Worm (Caenorhabditis elegans) whole organism, midembryonic: ENCODE measurements around the gene clc-29.
"Not testable (repeated sequence)": the region's sequence is repeated elsewhere in the genome, so short reads cannot be mapped to it uniquely, and the experiment has no call there.

Experiments
- T22C8.4 ChIP-seq: fragments of 200-800 bp; sonication (Bioruptor generic); IDR thresholded peaks from 2 replicates; pipeline ENCODE4 v1.3.6; 2022; ENCODE audit warnings: missing genetic modification characterization, missing compliant biosample characterization
- cog-1 ChIP-seq: sonication (generic microtip); optimal IDR thresholded peaks from 2 replicates; lab custom pipeline; 2016; ENCODE audit warnings: missing genetic modification characterization, missing compliant biosample characterization
- flt-1 ChIP-seq: fragments of 200-800 bp; sonication (Bioruptor generic); IDR thresholded peaks from 2 replicates; pipeline ENCODE4 v1.3.6; 2022; ENCODE audit warnings: missing genetic modification characterization, missing compliant biosample characterization
- klf-2 ChIP-seq: fragments of 200-800 bp; sonication (Bioruptor generic); conservative IDR thresholded peaks from 2 replicates; pipeline ENCODE4 v1.3.6; 2022; ENCODE audit warnings: missing genetic modification reagents, missing genetic modification characterization, missing compliant biosample characterization
- med-1 ChIP-seq: sonication (generic microtip); optimal IDR thresholded peaks from 2 replicates; lab custom pipeline; 2017; ENCODE audit warnings: missing genetic modification characterization, mild to moderate bottlenecking, missing compliant biosample characterization, antibody characterized with exemption, missing genetic modification reagents; ENCODE audit not compliant: insufficient read depth
- ref-1 ChIP-seq: fragments of 200-800 bp; sonication (Bioruptor generic); conservative IDR thresholded peaks from 2 replicates; pipeline ENCODE4 v1.3.6; 2022; ENCODE audit warnings: missing genetic modification reagents, missing genetic modification characterization, missing compliant biosample characterization
- tab-1 ChIP-seq: fragments of 200-800 bp; sonication (Bioruptor generic); IDR thresholded peaks from 2 replicates; pipeline ENCODE4 v1.3.6; 2022; ENCODE audit warnings: missing genetic modification characterization, missing compliant biosample characterization
- ztf-23 ChIP-seq: fragments of 200-800 bp; sonication (Bioruptor generic); IDR thresholded peaks from 2 replicates; pipeline ENCODE4 v1.3.6; 2022; ENCODE audit warnings: missing genetic modification reagents, missing genetic modification characterization, missing compliant biosample characterization
- ztf-29 ChIP-seq: fragments of 200-800 bp; sonication (Bioruptor generic); IDR thresholded peaks from 2 replicates; pipeline ENCODE4 v1.3.6; 2022; ENCODE audit warnings: missing genetic modification reagents, missing genetic modification characterization, missing compliant biosample characterization

clc-29 gene

ce11 chrIII:8347822-8348221 is at the start of gene clc-29:
TSS of gene clc-29 (minus strand) at chrIII:8347922.
- not testable (repeated sequence) for TF ChIP-seq med-1 (GFP tag; lab: Kevin White, UChicago); ref-1 (GFP tag; lab: Robert Waterston, UW); cog-1 (tag; lab: Kevin White, UChicago)

DNA sequence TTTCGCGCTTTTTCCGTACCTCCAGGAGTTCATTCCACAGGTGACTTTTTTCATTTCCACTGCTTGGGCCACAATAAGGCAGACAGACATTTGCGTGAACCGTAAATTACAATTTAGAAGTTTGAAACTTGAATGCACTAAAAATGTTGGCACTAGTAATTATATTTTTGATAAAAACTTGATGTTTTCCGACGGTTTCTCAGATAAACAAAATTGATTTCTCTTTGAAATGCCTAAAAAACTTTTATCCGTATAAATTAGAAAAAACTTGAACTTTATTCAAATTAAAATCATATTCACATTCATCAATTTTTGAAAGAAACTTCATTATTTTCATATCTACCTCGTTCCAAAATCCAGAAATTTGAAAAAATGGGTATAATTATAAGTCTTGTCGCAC is 48.0 kb upstream of the clc-29 start, which contains the start of gene ZK353.3:
Gene ZK353.3 (plus strand): TSS at position 301 of the 400 bp plus-strand sequence.
- no peak for TF ChIP-seq med-1 (GFP tag; lab: Kevin White, UChicago)
- TF ChIP-seq T22C8.4 (GFP tag; lab: Robert Waterston, UW), result no peak
- TF ChIP-seq ztf-29 (GFP tag; lab: Robert Waterston, UW), result no peak
- TF ChIP-seq ztf-23 (GFP tag; lab: Robert Waterston, UW), result no peak
- TF ChIP-seq ref-1 (GFP tag; lab: Robert Waterston, UW), result no peak
- no peak for TF ChIP-seq flt-1 (GFP tag; lab: Robert Waterston, UW)
- no peak for TF ChIP-seq cog-1 (tag; lab: Kevin White, UChicago)
- TF ChIP-seq klf-2 (GFP tag; lab: Robert Waterston, UW), result no peak
- TF ChIP-seq tab-1, result no peak

- TF ChIP-seq ref-1 (GFP tag; lab: Robert Waterston, UW) (no peak), cog-1 (tag; lab: Kevin White, UChicago) (no peak), ztf-29 (GFP tag; lab: Robert Waterston, UW) (no peak)
These were observed 46.9 kb upstream of the clc-29 start, which contains the start of gene ZK353.10 for ce11 chrIII:8394374-8395302. TSS of gene ZK353.10 (minus strand) at chrIII:8394424.

DNA sequence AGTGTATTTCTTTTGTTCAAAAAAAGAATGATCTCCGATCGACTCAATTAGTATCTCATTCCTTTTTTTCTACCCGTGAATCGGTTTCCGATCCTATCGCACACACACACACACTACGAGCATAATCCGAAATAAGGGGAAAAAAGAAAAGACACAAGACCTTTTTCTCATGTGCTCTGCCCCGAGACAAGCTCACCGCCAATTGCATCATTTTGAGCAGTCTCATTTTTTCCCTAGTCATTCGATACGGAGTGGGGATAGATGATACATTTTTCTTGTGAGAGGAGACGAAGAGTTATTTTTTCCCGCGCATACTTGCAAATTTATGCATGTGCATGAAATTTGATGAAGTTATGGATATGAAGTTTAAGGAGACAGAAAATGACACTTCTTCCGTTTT is 44.6 kb upstream of the clc-29 start:
- TF ChIP-seq T22C8.4 (GFP tag; lab: Robert Waterston, UW) (no peak), med-1 (GFP tag; lab: Kevin White, UChicago) (no peak), cog-1 (tag; lab: Kevin White, UChicago) (no peak), flt-1 (GFP tag; lab: Robert Waterston, UW) (no peak), tab-1 (no peak), klf-2 (GFP tag; lab: Robert Waterston, UW) (no peak), ref-1 (GFP tag; lab: Robert Waterston, UW) (no peak), ztf-23 (GFP tag; lab: Robert Waterston, UW) (no peak), ztf-29 (GFP tag; lab: Robert Waterston, UW) (no peak)

DNA sequence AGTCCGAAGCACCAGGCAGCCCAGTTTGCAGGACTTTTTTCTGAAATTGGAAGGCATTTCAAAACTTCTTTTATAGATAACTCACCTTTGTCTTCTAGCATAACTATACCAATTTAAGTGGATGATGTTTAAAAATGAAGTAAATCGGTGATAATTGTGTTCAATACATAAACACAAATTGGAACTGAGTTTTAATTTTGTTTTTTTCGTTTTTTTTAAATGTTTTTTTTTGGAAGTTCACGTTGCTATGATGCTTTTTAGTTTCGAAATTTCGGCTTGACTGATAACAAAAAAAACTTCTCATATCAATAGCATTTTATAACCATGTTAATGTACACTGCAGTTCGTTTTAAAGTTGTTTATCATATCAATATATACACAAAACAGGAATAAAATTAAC is 41.8 kb upstream of the clc-29 start, which contains the start of gene ZK353.4:
Gene ZK353.4 (minus strand): TSS at position 101 of the 400 bp plus-strand sequence.
- no peak for TF ChIP-seq cog-1 (tag; lab: Kevin White, UChicago)
- no peak for TF ChIP-seq klf-2 (GFP tag; lab: Robert Waterston, UW)
- no peak for TF ChIP-seq ztf-29 (GFP tag; lab: Robert Waterston, UW)
- no peak for TF ChIP-seq med-1 (GFP tag; lab: Kevin White, UChicago)
- TF ChIP-seq ref-1 (GFP tag; lab: Robert Waterston, UW), result no peak

DNA sequence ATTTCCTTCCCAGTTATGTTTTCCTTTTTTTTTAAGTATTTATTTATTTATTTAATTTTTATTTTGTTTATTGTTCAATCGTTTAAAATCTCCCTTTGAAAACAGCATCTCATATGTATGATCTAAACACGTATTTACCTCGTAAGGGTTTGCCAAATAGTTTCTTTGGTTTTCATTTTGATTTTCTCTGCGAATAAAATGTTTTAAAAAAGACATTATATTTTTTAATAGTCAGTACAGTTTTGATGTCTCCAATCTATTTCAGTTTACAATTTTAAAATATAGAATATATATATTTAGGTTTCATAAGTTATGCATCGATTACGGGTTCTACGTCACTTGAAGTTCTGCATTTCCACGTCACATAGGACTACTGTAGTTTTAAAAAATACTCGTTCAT is 32.9 kb upstream of the clc-29 start, which contains the start of gene R05D3.12:
Gene R05D3.12 (plus strand): TSS at position 301 of the 400 bp plus-strand sequence.
- TF ChIP-seq T22C8.4 (GFP tag; lab: Robert Waterston, UW) (no peak), tab-1 (no peak), ref-1 (GFP tag; lab: Robert Waterston, UW) (no peak), ztf-29 (GFP tag; lab: Robert Waterston, UW) (no peak), ztf-23 (GFP tag; lab: Robert Waterston, UW) (no peak), med-1 (GFP tag; lab: Kevin White, UChicago) (no peak), klf-2 (GFP tag; lab: Robert Waterston, UW) (no peak)

- TF ChIP-seq ztf-29 (GFP tag; lab: Robert Waterston, UW) (no peak), flt-1 (GFP tag; lab: Robert Waterston, UW) (no peak), T22C8.4 (GFP tag; lab: Robert Waterston, UW) (no peak), klf-2 (GFP tag; lab: Robert Waterston, UW) (no peak), med-1 (GFP tag; lab: Kevin White, UChicago) (no peak), ref-1 (GFP tag; lab: Robert Waterston, UW) (no peak)
These were observed 27.3 kb upstream of the clc-29 start, which contains the start of gene met-2 for ce11 chrIII:8375000-8375399. TSS of gene met-2 (plus strand) at chrIII:8375300.

DNA sequence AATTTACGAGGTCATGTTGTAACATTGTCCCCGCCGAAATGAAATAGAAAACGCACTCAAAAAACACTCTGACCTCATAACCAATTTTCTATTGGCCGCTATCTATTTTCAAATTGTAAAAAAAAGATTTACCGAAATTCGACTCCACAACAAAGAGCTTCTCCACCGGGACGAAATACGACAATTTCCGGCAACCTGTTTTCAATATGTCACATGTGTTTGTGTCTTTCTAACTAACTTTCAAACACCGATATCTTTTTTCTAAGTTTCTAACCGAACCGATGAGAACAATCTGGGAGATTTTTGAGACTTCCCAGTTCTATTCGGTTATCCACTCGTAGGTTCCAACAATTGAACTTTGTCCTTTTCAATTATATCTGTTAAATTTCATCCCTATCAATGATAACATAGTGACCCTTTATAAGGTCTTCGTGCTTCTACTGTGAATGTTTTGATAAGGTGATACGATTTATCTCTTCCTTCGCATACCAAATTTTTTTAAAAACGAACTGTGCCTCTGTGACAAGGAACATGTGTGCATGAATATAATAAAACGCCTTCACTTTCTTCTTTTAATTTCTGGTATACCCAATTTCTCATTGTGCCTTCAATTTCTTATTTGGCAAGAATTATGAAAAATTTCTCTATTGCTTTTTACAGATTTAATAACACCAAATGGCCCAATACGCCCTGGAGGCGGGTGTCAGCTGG is 24.0 kb upstream of the clc-29 start, which contains the start of gene lmbr-1:
Gene lmbr-1 (plus strand): TSS at position 661 of the 711 bp plus-strand sequence.
- TF ChIP-seq tab-1 (no peak), cog-1 (tag; lab: Kevin White, UChicago) (no peak), flt-1 (GFP tag; lab: Robert Waterston, UW) (no peak), med-1 (GFP tag; lab: Kevin White, UChicago) (no peak), T22C8.4 (GFP tag; lab: Robert Waterston, UW) (no peak), ztf-29 (GFP tag; lab: Robert Waterston, UW) (no peak), ztf-23 (GFP tag; lab: Robert Waterston, UW) (no peak), klf-2 (GFP tag; lab: Robert Waterston, UW) (no peak), ref-1 (GFP tag; lab: Robert Waterston, UW) (no peak)
